Worm (Caenorhabditis elegans) whole organism, late embryonic: ENCODE data around the gene skat-1.

Experiments used
- C38D4.7 ChIP-seq: fragments of 200-800 bp; sonication (Bioruptor generic); optimal IDR thresholded peaks from 2 replicates; lab custom pipeline; 2018; ENCODE audit warnings: mild to moderate bottlenecking, missing genetic modification characterization, moderate library complexity, missing compliant biosample characterization
- F13H6.1 ChIP-seq: sonication (generic microtip); optimal IDR thresholded peaks from 2 replicates; lab custom pipeline; 2016; ENCODE audit warnings: missing genetic modification characterization, missing compliant biosample characterization
- K02D7.2 ChIP-seq: sonication (generic microtip); optimal IDR thresholded peaks from 2 replicates; lab custom pipeline; 2017; ENCODE audit warnings: mild to moderate bottlenecking, missing genetic modification characterization, missing compliant biosample characterization
- ahr-1 ChIP-seq: sonication (generic microtip); optimal IDR thresholded peaks from 2 replicates; lab custom pipeline; 2016; ENCODE audit warnings: missing genetic modification characterization, missing compliant biosample characterization
- ceh-34 ChIP-seq: sonication (generic microtip); optimal IDR thresholded peaks from 2 replicates; lab custom pipeline; 2016; ENCODE audit warnings: mild to moderate bottlenecking, missing genetic modification characterization, missing compliant biosample characterization
- ets-4 ChIP-seq: sonication (generic microtip); optimal IDR thresholded peaks from 2 replicates; lab custom pipeline; 2016; ENCODE audit warnings: missing genetic modification characterization, missing compliant biosample characterization
- nhr-11 ChIP-seq: fragments of 150-350 bp; optimal IDR thresholded peaks from 2 replicates; lab custom pipeline; 2014; ENCODE audit warnings: missing biosample characterization, missing genetic modification characterization
- nhr-232 ChIP-seq: sonication (generic microtip); optimal IDR thresholded peaks from 2 replicates; lab custom pipeline; 2016; ENCODE audit warnings: missing genetic modification characterization, missing compliant biosample characterization
- pag-3 ChIP-seq: sonication (generic microtip); optimal IDR thresholded peaks from 2 replicates; lab custom pipeline; 2016; ENCODE audit warnings: missing compliant biosample characterization, missing genetic modification characterization, borderline replicate concordance
- pqm-1 ChIP-seq: sonication (generic microtip); optimal IDR thresholded peaks from 2 replicates; lab custom pipeline; 2016; ENCODE audit warnings: missing genetic modification characterization, missing compliant biosample characterization
- tbx-2 ChIP-seq: sonication (generic microtip); optimal IDR thresholded peaks from 2 replicates; lab custom pipeline; 2016; ENCODE audit warnings: missing genetic modification characterization, missing compliant biosample characterization
- unc-42 ChIP-seq: sonication (generic microtip); optimal IDR thresholded peaks from 2 replicates; lab custom pipeline; 2016; ENCODE audit warnings: missing genotype, missing genetic modification characterization, missing compliant biosample characterization
- unc-55 ChIP-seq: sonication (generic microtip); optimal IDR thresholded peaks from 2 replicates; lab custom pipeline; 2017; ENCODE audit warnings: missing biosample characterization, missing genetic modification reagents, missing genetic modification characterization
- unc-86 ChIP-seq: sonication (generic microtip); optimal IDR thresholded peaks from 2 replicates; lab custom pipeline; 2016; ENCODE audit warnings: missing genetic modification characterization, missing compliant biosample characterization

DNA sequence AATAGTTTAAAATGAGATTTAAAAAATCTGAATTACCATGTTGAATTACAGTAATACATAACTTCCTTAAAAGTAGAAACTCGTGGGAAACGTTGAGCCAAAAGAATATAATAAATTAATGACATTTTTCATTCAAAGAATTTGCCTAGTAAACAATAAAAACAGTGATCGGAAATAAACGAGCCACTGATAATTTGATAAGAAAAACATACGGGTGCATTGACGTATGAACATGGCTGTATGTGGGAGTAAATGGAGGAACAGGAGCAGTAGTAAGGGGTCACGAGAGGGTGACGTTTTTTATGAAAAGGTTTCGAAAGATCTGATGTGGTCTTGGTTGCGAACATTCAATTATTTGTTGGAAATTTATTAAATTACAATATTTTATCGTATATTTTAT lies 34.2 kb upstream of the skat-1 start:
- TF ChIP-seq unc-86 (tag; lab: Kevin White, UChicago) = no peak
- TF ChIP-seq K02D7.2 (tag; lab: Kevin White, UChicago) = no peak
- TF ChIP-seq tbx-2 (tag; lab: Kevin White, UChicago) = no peak
- no peak for TF ChIP-seq ets-4 (tag; lab: Kevin White, UChicago)
- no peak for TF ChIP-seq F13H6.1 (tag; lab: Kevin White, UChicago)
- TF ChIP-seq unc-55 (GFP tag; lab: Kevin White, UChicago) = no peak
- TF ChIP-seq pqm-1 (tag; lab: Kevin White, UChicago) = no peak
- TF ChIP-seq ahr-1 (tag; lab: Kevin White, UChicago) = no peak
- TF ChIP-seq nhr-11 (tag; lab: Kevin White, UChicago) = no peak
- no peak for TF ChIP-seq C38D4.7 (GFP tag; lab: Kevin White, UChicago)
- TF ChIP-seq nhr-232 (tag; lab: Kevin White, UChicago) = no peak
- TF ChIP-seq ceh-34 = no peak
- no peak for TF ChIP-seq unc-42
- TF ChIP-seq pag-3 = no peak
